Fruit fly (Drosophila melanogaster) whole organism, embryonic: ENCODE results near the gene CG14881.

ENCODE experiments used
- Adf1 ChIP-seq: fragments of 200-800 bp; sonication (Bioruptor generic); IDR thresholded peaks from 2 replicates; pipeline ENCODE4 v1.3.6; 2022; ENCODE audit warnings: missing biosample characterization, missing genetic modification characterization
- Aef1 ChIP-seq: fragments of 200-800 bp; sonication (Bioruptor generic); IDR thresholded peaks from 3 replicates; pipeline ENCODE4 v1.3.6; 2022; ENCODE audit warnings: missing biosample characterization, missing genetic modification characterization
- B-H1 ChIP-seq: fragments of 200-800 bp; sonication (Bioruptor generic); IDR thresholded peaks from 3 replicates; pipeline ENCODE4 v1.3.6; 2022; ENCODE audit warnings: missing biosample characterization, missing genetic modification characterization
- Bteb2 ChIP-seq: fragments of 200-800 bp; sonication (Bioruptor generic); optimal IDR thresholded peaks from 2 replicates; lab custom pipeline; 2016; ENCODE audit warnings: missing biosample characterization, missing genetic modification characterization
- CG10462 ChIP-seq: fragments of 200-800 bp; sonication (Bioruptor generic); optimal IDR thresholded peaks from 2 replicates; lab custom pipeline; 2016; ENCODE audit warnings: missing biosample characterization, missing genetic modification characterization
- CG10959 ChIP-seq: fragments of 200-800 bp; sonication (Bioruptor generic); IDR thresholded peaks from 2 replicates; pipeline ENCODE4 v1.3.6; 2022; ENCODE audit warnings: missing biosample characterization, missing genetic modification characterization
- CG14050 ChIP-seq: fragments of 200-800 bp; sonication (Bioruptor generic); IDR thresholded peaks from 3 replicates; pipeline ENCODE4 v1.3.6; 2022; ENCODE audit warnings: missing biosample characterization, missing genetic modification characterization
- CG1529 ChIP-seq: fragments of 200-800 bp; sonication (Bioruptor generic); optimal IDR thresholded peaks from 3 replicates; lab custom pipeline; 2018; ENCODE audit warnings: missing biosample characterization, missing genetic modification characterization
- CG15514 ChIP-seq: fragments of 200-800 bp; sonication (Bioruptor generic); optimal IDR thresholded peaks from 3 replicates; lab custom pipeline; 2017; ENCODE audit warnings: missing biosample characterization, missing genetic modification characterization, mild to moderate bottlenecking, moderate library complexity, missing genetic modification reagents
- CG17385 ChIP-seq: fragments of 200-800 bp; sonication (Bioruptor generic); optimal IDR thresholded peaks from 3 replicates; lab custom pipeline; 2018; ENCODE audit warnings: missing biosample characterization, mild to moderate bottlenecking, missing genetic modification characterization
- CG18476 ChIP-seq: fragments of 200-800 bp; sonication (Bioruptor generic); optimal IDR thresholded peaks from 2 replicates; lab custom pipeline; 2016; ENCODE audit warnings: missing biosample characterization, mild to moderate bottlenecking, missing genetic modification characterization
- CG18764 ChIP-seq: fragments of 200-800 bp; sonication (Bioruptor generic); optimal IDR thresholded peaks from 3 replicates; lab custom pipeline; 2016; ENCODE audit warnings: missing biosample characterization, missing genetic modification characterization
- CG2116 ChIP-seq: fragments of 200-800 bp; sonication (Bioruptor generic); optimal IDR thresholded peaks from 3 replicates; lab custom pipeline; 2018; ENCODE audit warnings: missing biosample characterization, mild to moderate bottlenecking, missing genetic modification characterization
- CG2678 ChIP-seq: fragments of 200-800 bp; sonication (Bioruptor generic); optimal IDR thresholded peaks from 3 replicates; lab custom pipeline; 2019; ENCODE audit warnings: missing biosample characterization, mild to moderate bottlenecking, missing genetic modification characterization, moderate library complexity
- CG2889 ChIP-seq: fragments of 200-800 bp; sonication (Bioruptor generic); IDR thresholded peaks from 3 replicates; pipeline ENCODE4 v1.3.6; 2022; ENCODE audit warnings: missing biosample characterization, missing genetic modification characterization
- CG31224 ChIP-seq: fragments of 200-800 bp; sonication (Bioruptor generic); IDR thresholded peaks from 2 replicates; pipeline ENCODE4 v1.3.6; 2022; ENCODE audit warnings: missing biosample characterization, missing genetic modification characterization
- CG4328 ChIP-seq: fragments of 200-800 bp; sonication (Bioruptor generic); optimal IDR thresholded peaks from 3 replicates; lab custom pipeline; 2017; ENCODE audit warnings: missing biosample characterization, missing genetic modification reagents, missing genetic modification characterization
- CG4424 ChIP-seq: fragments of 200-800 bp; sonication (Bioruptor generic); optimal IDR thresholded peaks from 3 replicates; lab custom pipeline; 2016; ENCODE audit warnings: missing biosample characterization, missing genetic modification characterization
- CG7556 ChIP-seq: fragments of 200-800 bp; sonication (Bioruptor generic); optimal IDR thresholded peaks from 2 replicates; lab custom pipeline; 2017; ENCODE audit warnings: missing biosample characterization, mild to moderate bottlenecking, missing genetic modification characterization
- CG8089 ChIP-seq: fragments of 200-800 bp; sonication (Bioruptor generic); optimal IDR thresholded peaks from 3 replicates; lab custom pipeline; 2016; ENCODE audit warnings: missing biosample characterization, missing genetic modification characterization
- CG8281 ChIP-seq: fragments of 200-800 bp; sonication (Bioruptor generic); optimal IDR thresholded peaks from 2 replicates; lab custom pipeline; 2018; ENCODE audit warnings: missing biosample characterization, mild to moderate bottlenecking, missing genetic modification characterization, moderate library complexity
- CG9797 ChIP-seq: fragments of 200-800 bp; sonication (Bioruptor generic); optimal IDR thresholded peaks from 3 replicates; lab custom pipeline; 2018; ENCODE audit warnings: missing biosample characterization, mild to moderate bottlenecking, missing genetic modification characterization
- Chrac-16 ChIP-seq: fragments of 200-800 bp; sonication (Bioruptor generic); optimal IDR thresholded peaks from 3 replicates; lab custom pipeline; 2016; ENCODE audit warnings: missing biosample characterization, missing genetic modification characterization
- Drgx ChIP-seq: fragments of 200-800 bp; sonication (Bioruptor generic); IDR thresholded peaks from 2 replicates; pipeline ENCODE4 v1.3.6; 2022; ENCODE audit warnings: missing biosample characterization, missing genetic modification characterization
- E2f1 ChIP-seq: fragments of 200-800 bp; sonication (Bioruptor generic); IDR thresholded peaks from 2 replicates; pipeline ENCODE4 v1.3.6; 2022; ENCODE audit warnings: missing biosample characterization, missing genetic modification characterization
- Gsc ChIP-seq: fragments of 200-800 bp; sonication (Bioruptor generic); IDR thresholded peaks from 2 replicates; pipeline ENCODE4 v1.3.6; 2022; ENCODE audit warnings: missing biosample characterization, missing genetic modification characterization
- HmgZ ChIP-seq: fragments of 200-800 bp; sonication (Bioruptor generic); optimal IDR thresholded peaks from 2 replicates; lab custom pipeline; 2018; ENCODE audit warnings: missing biosample characterization, mild to moderate bottlenecking, missing genetic modification characterization
- Hr51 ChIP-seq, 2 experiments: fragments of 200-800 bp; sonication (Bioruptor generic); optimal IDR thresholded peaks; 2 replicates in 1 of 2; 3 replicates in 1 of 2; lab custom pipeline; 2016 to 2018; ENCODE audit warnings: missing biosample characterization in 2 of 2, missing genetic modification characterization in 2 of 2, mild to moderate bottlenecking in 1 of 2, moderate library complexity in 1 of 2
- MTF-1 ChIP-seq: fragments of 200-800 bp; sonication (Bioruptor generic); optimal IDR thresholded peaks from 2 replicates; lab custom pipeline; 2018; ENCODE audit warnings: missing biosample characterization, mild to moderate bottlenecking, missing genetic modification characterization, borderline replicate concordance
- Mrtf ChIP-seq: fragments of 200-800 bp; sonication (Bioruptor generic); IDR thresholded peaks from 3 replicates; pipeline ENCODE4 v1.3.6; 2022; ENCODE audit warnings: missing biosample characterization, missing genetic modification characterization
- NC2α ChIP-seq: fragments of 200-800 bp; sonication (Bioruptor generic); optimal IDR thresholded peaks from 2 replicates; lab custom pipeline; 2016; ENCODE audit warnings: missing biosample characterization, missing genetic modification characterization
- NC2β ChIP-seq: fragments of 200-800 bp; sonication (Bioruptor generic); optimal IDR thresholded peaks from 2 replicates; lab custom pipeline; 2016; ENCODE audit warnings: missing biosample characterization, missing genetic modification characterization
- NFAT ChIP-seq: fragments of 200-800 bp; sonication (Bioruptor generic); IDR thresholded peaks from 2 replicates; pipeline ENCODE4 v1.3.6; 2022; ENCODE audit warnings: missing biosample characterization, missing genetic modification characterization
- Neu2 ChIP-seq: fragments of 200-800 bp; sonication (Bioruptor generic); optimal IDR thresholded peaks from 3 replicates; lab custom pipeline; 2016; ENCODE audit warnings: missing biosample characterization, missing genetic modification characterization, borderline replicate concordance
- Nf-YB ChIP-seq: fragments of 200-800 bp; sonication (Bioruptor generic); optimal IDR thresholded peaks from 3 replicates; lab custom pipeline; 2019; ENCODE audit warnings: missing biosample characterization, mild to moderate bottlenecking, missing genetic modification characterization, moderate library complexity
- Oli ChIP-seq: fragments of 200-800 bp; sonication (Bioruptor generic); optimal IDR thresholded peaks from 2 replicates; lab custom pipeline; 2018; ENCODE audit warnings: missing biosample characterization, mild to moderate bottlenecking, missing genetic modification characterization, moderate library complexity
- ac ChIP-seq: fragments of 200-800 bp; sonication (Bioruptor generic); optimal IDR thresholded peaks from 3 replicates; lab custom pipeline; 2017; ENCODE audit warnings: missing biosample characterization, mild to moderate bottlenecking, missing genetic modification characterization
- ato ChIP-seq: fragments of 200-800 bp; sonication (Bioruptor generic); IDR thresholded peaks from 2 replicates; pipeline ENCODE4 v1.3.6; 2022; ENCODE audit warnings: missing biosample characterization, missing genetic modification characterization; ENCODE audit not compliant: partially characterized antibody
- bsh ChIP-seq, 2 experiments: fragments of 200-800 bp; sonication (Bioruptor generic); optimal IDR thresholded peaks; 2 replicates each; lab custom pipeline; 2017 to 2018; ENCODE audit warnings: mild to moderate bottlenecking in 2 of 2, missing biosample characterization in 2 of 2, missing genetic modification characterization in 2 of 2, moderate library complexity in 1 of 2
- btn ChIP-seq: fragments of 200-800 bp; sonication (Bioruptor generic); optimal IDR thresholded peaks from 2 replicates; lab custom pipeline; 2016; ENCODE audit warnings: missing biosample characterization, missing genetic modification characterization
- gcm ChIP-seq: fragments of 200-800 bp; sonication (Bioruptor generic); optimal IDR thresholded peaks from 2 replicates; lab custom pipeline; 2019; ENCODE audit warnings: missing biosample characterization, mild to moderate bottlenecking, missing genetic modification characterization, moderate library complexity
- gem ChIP-seq: fragments of 200-800 bp; sonication (Bioruptor generic); optimal IDR thresholded peaks from 2 replicates; lab custom pipeline; 2019; ENCODE audit warnings: missing biosample characterization, mild to moderate bottlenecking, missing genetic modification characterization, moderate library complexity
- klu ChIP-seq: fragments of 200-800 bp; sonication (Bioruptor generic); IDR thresholded peaks from 2 replicates; pipeline ENCODE4 v1.3.6; 2022; ENCODE audit warnings: missing biosample characterization, missing genetic modification characterization
- luna ChIP-seq: fragments of 200-800 bp; sonication (Bioruptor generic); optimal IDR thresholded peaks from 2 replicates; lab custom pipeline; 2016; ENCODE audit warnings: missing biosample characterization, missing genetic modification characterization
- mam ChIP-seq: fragments of 200-800 bp; sonication (Bioruptor generic); optimal IDR thresholded peaks from 3 replicates; lab custom pipeline; 2016; ENCODE audit warnings: missing biosample characterization, missing genetic modification characterization
- p53 ChIP-seq: fragments of 200-800 bp; sonication (Bioruptor generic); optimal IDR thresholded peaks from 2 replicates; lab custom pipeline; 2016; ENCODE audit warnings: missing biosample characterization, missing genetic modification characterization
- pnt ChIP-seq: fragments of 200-800 bp; sonication (Bioruptor generic); optimal IDR thresholded peaks from 3 replicates; lab custom pipeline; 2016; ENCODE audit warnings: missing biosample characterization, missing genetic modification characterization
- sisA ChIP-seq: fragments of 200-800 bp; sonication (Bioruptor generic); IDR thresholded peaks from 2 replicates; pipeline ENCODE4 v1.3.6; 2022; ENCODE audit warnings: missing biosample characterization, missing genetic modification characterization
- zf30C ChIP-seq: fragments of 200-800 bp; sonication (Bioruptor generic); optimal IDR thresholded peaks from 3 replicates; lab custom pipeline; 2018; ENCODE audit warnings: missing biosample characterization, mild to moderate bottlenecking, missing genetic modification characterization

CG14881 gene

dm6 chr3R:16449187-16449973 is 14.7 kb downstream of the CG14881 start (continued):
- peak; percentile 75 for TF ChIP-seq NFAT (GFP tag; lab: Robert Waterston, UW)
- peak; percentile 82 for TF ChIP-seq CG8281
- peak; percentile 96 for TF ChIP-seq CG2678
- peak; percentile 86 for TF ChIP-seq CG4328 (GFP tag; lab: Kevin White, UChicago)
- peak; percentile 76 for TF ChIP-seq Neu2 (GFP tag; lab: Kevin White, UChicago)
- peak; percentile 92 for TF ChIP-seq CG8089
- TF ChIP-seq CG9797 (GFP tag; lab: Kevin White, UChicago): peak; percentile 44
- TF ChIP-seq pnt (GFP tag; lab: Kevin White, UChicago): peak; percentile 96
- TF ChIP-seq Nf-YB: peak; percentile 68
- TF ChIP-seq p53 (GFP tag; lab: Kevin White, UChicago): peak; percentile 82
- TF ChIP-seq ac: peak; percentile 86
- peak; percentile 85 for TF ChIP-seq gcm (GFP tag; lab: Kevin White, UChicago)
- peak; percentile 98 for TF ChIP-seq sisA
- peak; percentile 93 for TF ChIP-seq Oli (tag; lab: Kevin White, UChicago)
- TF ChIP-seq Adf1: no peak
- peak; percentile 94 for TF ChIP-seq CG1529 (GFP tag; lab: Kevin White, UChicago)
- TF ChIP-seq ato (GFP tag; lab: Robert Waterston, UW): no peak
- no peak for TF ChIP-seq luna (GFP tag; lab: Kevin White, UChicago)
- TF ChIP-seq Mrtf (GFP tag; lab: Robert Waterston, UW): peak; percentile 95
- peak; percentile 93 for TF ChIP-seq btn (GFP tag; lab: Kevin White, UChicago)
- peak; percentile 91 for TF ChIP-seq MTF-1 (GFP tag; lab: Kevin White, UChicago)
- peak; percentile 99 for TF ChIP-seq Drgx (GFP tag; lab: Robert Waterston, UW)
- TF ChIP-seq B-H1 (GFP tag; lab: Robert Waterston, UW): peak; percentile 89
- peak; percentile 97 for TF ChIP-seq CG4424 (GFP tag; lab: Kevin White, UChicago)
- peak; percentile 92 for TF ChIP-seq CG7556 (GFP tag; lab: Kevin White, UChicago)
- peak; percentile 95 to 99 for TF ChIP-seq bsh (GFP tag; optimal IDR thresholded peaks at IDR 0.05; lab: Kevin White, UChicago)
- TF ChIP-seq CG10959: peak; percentile 98
- TF ChIP-seq mam (GFP tag; lab: Kevin White, UChicago): peak; percentile 90
- TF ChIP-seq CG14050 (GFP tag; lab: Robert Waterston, UW): peak; percentile 87
- peak; percentile 87 for TF ChIP-seq CG10462
- TF ChIP-seq Hr51 (GFP tag; optimal IDR thresholded peaks at IDR 0.05; lab: Kevin White, UChicago): peak; percentile 81 to 83
- peak; percentile 94 for TF ChIP-seq E2f1 (GFP tag; lab: Robert Waterston, UW)
- TF ChIP-seq Chrac-16 (GFP tag; lab: Kevin White, UChicago): peak; percentile 94
- peak; percentile 86 for TF ChIP-seq CG18764 (GFP tag; lab: Kevin White, UChicago)
- TF ChIP-seq NC2α (GFP tag; lab: Kevin White, UChicago): peak; percentile 87
- peak; percentile 89 for TF ChIP-seq NC2β (GFP tag; lab: Kevin White, UChicago)
- peak; percentile 85 for TF ChIP-seq CG31224
- peak; percentile 96 for TF ChIP-seq gem (tag; lab: Kevin White, UChicago)
- peak; percentile 50 for TF ChIP-seq Bteb2 (GFP tag; lab: Kevin White, UChicago)
- no peak for TF ChIP-seq zf30C (GFP tag; lab: Kevin White, UChicago)
- peak; percentile 90 for TF ChIP-seq Aef1 (GFP tag; lab: Robert Waterston, UW)
- peak; percentile 80 for TF ChIP-seq HmgZ
- TF ChIP-seq CG18476 (GFP tag; lab: Kevin White, UChicago): peak; percentile 85
- peak; percentile 15 for TF ChIP-seq CG15514
- TF ChIP-seq CG2116 (GFP tag; lab: Kevin White, UChicago): peak; percentile 43
- TF ChIP-seq CG17385: peak; percentile 83
- peak; percentile 77 for TF ChIP-seq klu (GFP tag; lab: Robert Waterston, UW)
- TF ChIP-seq Gsc (GFP tag; lab: Robert Waterston, UW): peak; percentile 97; the same call in 1 of the 2 replicates
- peak; percentile 87 for TF ChIP-seq CG2889 (GFP tag; lab: Robert Waterston, UW)
